Fruit fly (Drosophila melanogaster) whole organism, embryonic: ENCODE data around the gene HIPP1.

Source experiments
- Adf1 ChIP-seq: fragments of 200-800 bp; sonication (Bioruptor generic); IDR thresholded peaks from 2 replicates; pipeline ENCODE4 v1.3.6; 2022; ENCODE audit warnings: missing biosample characterization, missing genetic modification characterization
- Atf6 ChIP-seq: fragments of 200-800 bp; sonication (Bioruptor generic); IDR thresholded peaks from 2 replicates; pipeline ENCODE4 v1.3.6; 2022; ENCODE audit warnings: missing biosample characterization, missing genetic modification characterization
- Bgb ChIP-seq: fragments of 200-800 bp; sonication (Bioruptor generic); IDR thresholded peaks from 2 replicates; pipeline ENCODE4 v1.3.6; 2022; ENCODE audit warnings: missing biosample characterization, missing genetic modification characterization; ENCODE audit not compliant: partially characterized antibody
- CG10321 ChIP-seq: fragments of 200-800 bp; sonication (Bioruptor generic); IDR thresholded peaks from 2 replicates; pipeline ENCODE4 v1.3.6; 2022; ENCODE audit warnings: missing biosample characterization, missing genetic modification characterization
- CG11456 ChIP-seq: fragments of 200-800 bp; sonication (Bioruptor generic); IDR thresholded peaks from 3 replicates; pipeline ENCODE4 v1.3.6; 2022; ENCODE audit warnings: missing biosample characterization, missing genetic modification characterization
- CG12236 ChIP-seq: fragments of 200-800 bp; sonication (Bioruptor generic); optimal IDR thresholded peaks from 2 replicates; lab custom pipeline; 2016; ENCODE audit warnings: missing biosample characterization, missing genetic modification characterization
- CG12391 ChIP-seq: fragments of 200-800 bp; sonication (Bioruptor generic); optimal IDR thresholded peaks from 3 replicates; lab custom pipeline; 2018; ENCODE audit warnings: missing biosample characterization, mild to moderate bottlenecking, missing genetic modification characterization, moderate library complexity
- CG13296 ChIP-seq: fragments of 200-800 bp; sonication (Bioruptor generic); optimal IDR thresholded peaks from 3 replicates; lab custom pipeline; 2018; ENCODE audit warnings: missing biosample characterization, mild to moderate bottlenecking, missing genetic modification characterization
- CG15073 ChIP-seq: fragments of 200-800 bp; sonication (Bioruptor generic); optimal IDR thresholded peaks from 2 replicates; lab custom pipeline; 2016; ENCODE audit warnings: missing biosample characterization, missing genetic modification characterization
- CG1603 ChIP-seq: fragments of 200-800 bp; sonication (Bioruptor generic); optimal IDR thresholded peaks from 2 replicates; lab custom pipeline; 2019; ENCODE audit warnings: missing biosample characterization, mild to moderate bottlenecking, missing genetic modification characterization, moderate library complexity
- CG2875 ChIP-seq: fragments of 200-800 bp; sonication (Bioruptor generic); optimal IDR thresholded peaks from 2 replicates; lab custom pipeline; 2017; ENCODE audit warnings: missing biosample characterization, mild to moderate bottlenecking, missing genetic modification characterization, missing genetic modification reagents
- CG3726 ChIP-seq: fragments of 200-800 bp; sonication (Bioruptor generic); IDR thresholded peaks from 3 replicates; pipeline ENCODE4, ENCODE4 v1.3.6; 2022; ENCODE audit warnings: missing biosample characterization, missing genetic modification characterization
- CG4360 ChIP-seq: fragments of 200-800 bp; sonication (Bioruptor generic); IDR thresholded peaks from 2 replicates; pipeline ENCODE4 v1.3.6; 2022; ENCODE audit warnings: missing biosample characterization, missing genetic modification characterization
- CG4820 ChIP-seq: fragments of 200-800 bp; sonication (Bioruptor generic); optimal IDR thresholded peaks from 3 replicates; lab custom pipeline; 2016; ENCODE audit warnings: missing biosample characterization, missing genetic modification characterization
- CG6175 ChIP-seq: fragments of 200-800 bp; sonication (Bioruptor generic); IDR thresholded peaks from 3 replicates; pipeline ENCODE4 v1.3.6; 2022; ENCODE audit warnings: missing biosample characterization, missing genetic modification characterization
- CG7271 ChIP-seq: fragments of 200-800 bp; sonication (Bioruptor generic); optimal IDR thresholded peaks from 2 replicates; lab custom pipeline; 2018; ENCODE audit warnings: missing biosample characterization, mild to moderate bottlenecking, missing genetic modification characterization, moderate library complexity
- CG7963 ChIP-seq: fragments of 200-800 bp; sonication (Bioruptor generic); IDR thresholded peaks from 3 replicates; pipeline ENCODE4 v1.3.6; 2022; ENCODE audit warnings: missing biosample characterization, missing genetic modification characterization; ENCODE audit not compliant: partially characterized antibody
- CG8478 ChIP-seq: fragments of >200 bp; optimal IDR thresholded peaks from 2 replicates; lab custom pipeline; 2018
- CG9817 ChIP-seq: fragments of 200-800 bp; sonication (Bioruptor generic); optimal IDR thresholded peaks from 2 replicates; lab custom pipeline; 2018; ENCODE audit warnings: missing biosample characterization, mild to moderate bottlenecking, missing genetic modification characterization, moderate library complexity
- Dref ChIP-seq: fragments of 200-800 bp; sonication (Bioruptor generic); IDR thresholded peaks from 2 replicates; pipeline ENCODE4 v1.3.6; 2022; ENCODE audit warnings: missing biosample characterization, missing genetic modification characterization
- Hey ChIP-seq: fragments of 200-800 bp; sonication (Bioruptor generic); optimal IDR thresholded peaks from 3 replicates; lab custom pipeline; 2018; ENCODE audit warnings: missing biosample characterization, mild to moderate bottlenecking, missing genetic modification characterization
- HmgD ChIP-seq: fragments of 200-800 bp; sonication (Bioruptor generic); optimal IDR thresholded peaks from 3 replicates; lab custom pipeline; 2016; ENCODE audit warnings: missing biosample characterization, missing genetic modification characterization
- HmgZ ChIP-seq: fragments of 200-800 bp; sonication (Bioruptor generic); optimal IDR thresholded peaks from 2 replicates; lab custom pipeline; 2018; ENCODE audit warnings: missing biosample characterization, mild to moderate bottlenecking, missing genetic modification characterization
- Hmx ChIP-seq: fragments of 200-800 bp; sonication (Bioruptor generic); optimal IDR thresholded peaks from 2 replicates; lab custom pipeline; 2016; ENCODE audit warnings: missing biosample characterization, missing genetic modification characterization
- Hr78 ChIP-seq, 2 experiments: fragments of 200-800 bp in 1 of 2; fragments of >200 bp in 1 of 2; sonication (Bioruptor generic) in 1 of 2; optimal IDR thresholded peaks; 2 replicates each; lab custom pipeline; 2017 to 2019; ENCODE audit warnings: missing biosample characterization in 2 of 2, missing genetic modification characterization in 2 of 2, mild to moderate bottlenecking in 1 of 2, moderate library complexity in 1 of 2
- Lim3 ChIP-seq: fragments of 200-800 bp; sonication (Bioruptor generic); IDR thresholded peaks from 2 replicates; pipeline ENCODE4 v1.3.6; 2022; ENCODE audit warnings: missing biosample characterization, missing genetic modification characterization
- MESR4 ChIP-seq: fragments of 200-800 bp; sonication (Bioruptor generic); optimal IDR thresholded peaks from 2 replicates; lab custom pipeline; 2018; ENCODE audit warnings: missing biosample characterization, mild to moderate bottlenecking, missing genetic modification characterization, moderate library complexity
- Nf-YB ChIP-seq: fragments of 200-800 bp; sonication (Bioruptor generic); optimal IDR thresholded peaks from 3 replicates; lab custom pipeline; 2019; ENCODE audit warnings: missing biosample characterization, mild to moderate bottlenecking, missing genetic modification characterization, moderate library complexity
- Oaz ChIP-seq: fragments of 200-800 bp; sonication (Bioruptor generic); IDR thresholded peaks from 2 replicates; pipeline ENCODE4 v1.3.6; 2022; ENCODE audit warnings: missing biosample characterization, missing genetic modification characterization
- Sox102F ChIP-seq: fragments of 200-800 bp; sonication (Bioruptor generic); optimal IDR thresholded peaks from 2 replicates; lab custom pipeline; 2018; ENCODE audit warnings: missing biosample characterization, mild to moderate bottlenecking, missing genetic modification characterization, moderate library complexity
- Usf ChIP-seq: fragments of 200-800 bp; sonication (Bioruptor generic); optimal IDR thresholded peaks from 2 replicates; lab custom pipeline; 2017; ENCODE audit warnings: missing genotype, missing biosample characterization, missing genetic modification characterization
- abd-A ChIP-seq: fragments of 200-800 bp; sonication (Bioruptor generic); optimal IDR thresholded peaks from 3 replicates; lab custom pipeline; 2019; ENCODE audit warnings: missing biosample characterization, mild to moderate bottlenecking, missing genetic modification characterization, moderate library complexity
- ac ChIP-seq: fragments of 200-800 bp; sonication (Bioruptor generic); optimal IDR thresholded peaks from 3 replicates; lab custom pipeline; 2017; ENCODE audit warnings: missing biosample characterization, mild to moderate bottlenecking, missing genetic modification characterization
- bbx ChIP-seq: fragments of 200-800 bp; sonication (Bioruptor generic); IDR thresholded peaks from 2 replicates; pipeline ENCODE4 v1.3.6; 2022; ENCODE audit warnings: missing biosample characterization, missing genetic modification characterization; ENCODE audit not compliant: partially characterized antibody
- caup ChIP-seq: fragments of 200-800 bp; sonication (Bioruptor generic); optimal IDR thresholded peaks from 3 replicates; lab custom pipeline; 2017; ENCODE audit warnings: missing biosample characterization, mild to moderate bottlenecking, missing genetic modification characterization, moderate library complexity; ENCODE audit not compliant: severe bottlenecking
- dan ChIP-seq: fragments of 200-800 bp; sonication (Bioruptor generic); IDR thresholded peaks from 2 replicates; pipeline ENCODE4 v1.3.6; 2022; ENCODE audit warnings: missing biosample characterization, missing genetic modification characterization
- dysf ChIP-seq: fragments of 200-800 bp; sonication (Bioruptor generic); IDR thresholded peaks from 3 replicates; pipeline ENCODE4 v1.3.6; 2022; ENCODE audit warnings: missing biosample characterization, missing genetic modification characterization
- emc ChIP-seq: fragments of 200-800 bp; sonication (Bioruptor generic); optimal IDR thresholded peaks from 2 replicates; lab custom pipeline; 2016; ENCODE audit warnings: missing biosample characterization, missing genetic modification characterization
- gcm ChIP-seq: fragments of 200-800 bp; sonication (Bioruptor generic); optimal IDR thresholded peaks from 2 replicates; lab custom pipeline; 2019; ENCODE audit warnings: missing biosample characterization, mild to moderate bottlenecking, missing genetic modification characterization, moderate library complexity
- gt ChIP-seq: fragments of 200-800 bp; sonication (Bioruptor generic); IDR thresholded peaks from 2 replicates; pipeline ENCODE4 v1.3.6; 2022; ENCODE audit warnings: missing biosample characterization, missing genetic modification characterization
- ham ChIP-seq: fragments of 200-800 bp; sonication (Bioruptor generic); IDR thresholded peaks from 2 replicates; pipeline ENCODE4 v1.3.6; 2022; ENCODE audit warnings: missing biosample characterization, missing genetic modification characterization
- kah ChIP-seq: fragments of 200-800 bp; sonication (Bioruptor generic); optimal IDR thresholded peaks from 2 replicates; lab custom pipeline; 2018; ENCODE audit warnings: missing biosample characterization, mild to moderate bottlenecking, missing genetic modification characterization
- lmd ChIP-seq: fragments of 200-800 bp; sonication (Bioruptor generic); IDR thresholded peaks from 2 replicates; pipeline ENCODE4 v1.3.6; 2022; ENCODE audit warnings: missing biosample characterization, missing genetic modification characterization
- mam ChIP-seq: fragments of 200-800 bp; sonication (Bioruptor generic); optimal IDR thresholded peaks from 3 replicates; lab custom pipeline; 2016; ENCODE audit warnings: missing biosample characterization, missing genetic modification characterization
- pnt ChIP-seq: fragments of 200-800 bp; sonication (Bioruptor generic); optimal IDR thresholded peaks from 3 replicates; lab custom pipeline; 2016; ENCODE audit warnings: missing biosample characterization, missing genetic modification characterization
- ranshi ChIP-seq: fragments of 200-800 bp; sonication (Bioruptor generic); IDR thresholded peaks from 2 replicates; pipeline ENCODE4 v1.3.6; 2022; ENCODE audit warnings: missing biosample characterization, missing genetic modification characterization
- row ChIP-seq: fragments of 200-800 bp; sonication (Bioruptor generic); IDR thresholded peaks from 3 replicates; pipeline ENCODE4 v1.3.6; 2022; ENCODE audit warnings: missing biosample characterization, missing genetic modification characterization
- so ChIP-seq: fragments of 200-800 bp; sonication (Bioruptor generic); IDR thresholded peaks from 3 replicates; pipeline ENCODE4 v1.3.6; 2022; ENCODE audit warnings: missing biosample characterization, missing genetic modification characterization
- ssp ChIP-seq: fragments of 200-800 bp; sonication (Bioruptor generic); IDR thresholded peaks from 2 replicates; pipeline ENCODE4 v1.3.6; 2022; ENCODE audit warnings: missing biosample characterization, missing genetic modification characterization
- zfh2 ChIP-seq: fragments of 200-800 bp; sonication (Bioruptor generic); optimal IDR thresholded peaks from 2 replicates; lab custom pipeline; 2016; ENCODE audit warnings: missing biosample characterization, missing genetic modification characterization

The HIPP1 gene

dm6 chr3L:20809088-20809999 is at the start of gene HIPP1, which contains the start of gene CG3634 (continued):
- TF ChIP-seq row (peak; percentile 84), Hmx (GFP tag; lab: Kevin White, UChicago) (no peak), gcm (GFP tag; lab: Kevin White, UChicago) (no peak), caup (GFP tag; lab: Kevin White, UChicago) (no peak), dan (GFP tag; lab: Robert Waterston, UW) (no peak), Nf-YB (peak; percentile 36), bbx (peak; percentile 44), Hr78 (GFP tag; optimal IDR thresholded peaks at IDR 0.05; lab: Kevin White, UChicago) (no peak), mam (GFP tag; lab: Kevin White, UChicago) (peak; percentile 9), Oaz (GFP tag; lab: Robert Waterston, UW) (no peak), CG15073 (GFP tag; lab: Kevin White, UChicago) (no peak), Lim3 (GFP tag; lab: Robert Waterston, UW) (no peak), pnt (GFP tag; lab: Kevin White, UChicago) (no peak), ham (GFP tag; lab: Robert Waterston, UW) (no peak), CG2875 (GFP tag; lab: Kevin White, UChicago) (no peak), CG13296 (GFP tag; lab: Kevin White, UChicago) (no peak), lmd (no peak), kah (GFP tag; lab: Kevin White, UChicago) (no peak), CG4820 (GFP tag; lab: Kevin White, UChicago) (no peak), Hey (tag; lab: Kevin White, UChicago) (no peak), so (GFP tag; lab: Robert Waterston, UW) (no peak), CG9817 (tag; lab: Kevin White, UChicago) (no peak), CG3726 (GFP tag; lab: Robert Waterston, UW) (no peak), CG8478 (no peak), CG12236 (no peak), ranshi (GFP tag; lab: Robert Waterston, UW) (no peak), CG1603 (no peak), CG7271 (tag; lab: Kevin White, UChicago) (no peak), abd-A (no peak), Sox102F (no peak), CG10321 (no peak), emc (GFP tag; lab: Kevin White, UChicago) (no peak), CG12391 (tag; lab: Kevin White, UChicago) (peak; percentile 54), Adf1 (no peak), Atf6 (GFP tag; lab: Robert Waterston, UW) (0 out of 2 replicates have a peak, but pooled peaks have one; percentile 34), Usf (GFP tag; lab: Kevin White, UChicago) (no peak), Dref (GFP tag; lab: Robert Waterston, UW) (peak; percentile 65), ac (no peak), CG6175 (GFP tag; lab: Robert Waterston, UW) (no peak), Bgb (GFP tag; lab: Robert Waterston, UW) (peak; percentile 41; the same call in 1 of the 2 replicates), zfh2 (GFP tag; lab: Kevin White, UChicago) (no peak), gt (GFP tag; lab: Robert Waterston, UW) (no peak), MESR4 (peak; percentile 90), dysf (GFP tag; lab: Robert Waterston, UW) (no peak), CG4360 (GFP tag; lab: Robert Waterston, UW) (no peak), HmgZ (no peak), HmgD (GFP tag; lab: Kevin White, UChicago) (no peak), ssp (peak; percentile 72), CG7963 (GFP tag; lab: Robert Waterston, UW) (no peak), CG11456 (GFP tag; lab: Robert Waterston, UW) (0 out of 3 replicates have a peak, but pooled peaks have one; percentile 14)
